Worm (Caenorhabditis elegans): Measurements from ENCODE around the gene nhr-272.
A peak's percentile ranks its signal among the peaks of the same experiment; 100 is the strongest.

Gene nhr-272

ce11 chrX:12693150-12693589, 11.5 kb downstream of the nhr-272 start (continued):
- TF ChIP-seq hlh-15 (tag; optimal IDR thresholded peaks at IDR 0.05) (no peak), nhr-232 (tag; optimal IDR thresholded peaks at IDR 0.05) (no peak), hlh-8 (tag; optimal IDR thresholded peaks at IDR 0.05) (no peak), ttx-3 (tag; optimal IDR thresholded peaks at IDR 0.05) (peak; percentile 50), mec-3 (tag; optimal IDR thresholded peaks at IDR 0.05; ENCODE audit: borderline replicate concordance) (no peak), nhr-11 (tag; optimal IDR thresholded peaks at IDR 0.05) (no peak), rnt-1 (tag; optimal IDR thresholded peaks at IDR 0.05) (no peak), C38D4.7 (GFP tag; optimal IDR thresholded peaks at IDR 0.05) (peak; percentile 32), ceh-45 (GFP tag; IDR thresholded peaks at IDR 0.05) (0 out of 2 replicates have a peak, but pooled peaks have one; percentile 14), unc-55 (GFP tag; optimal IDR thresholded peaks at IDR 0.05) (no peak), ceh-34 (tag; optimal IDR thresholded peaks at IDR 0.05) (no peak), ets-4 (tag; optimal IDR thresholded peaks at IDR 0.05) (no peak), ceh-22 (tag; optimal IDR thresholded peaks at IDR 0.05) (no peak), dve-1 (tag; optimal IDR thresholded peaks at IDR 0.05) (no peak), pax-1 (tag; optimal IDR thresholded peaks at IDR 0.05) (no peak), fkh-6 (tag; optimal IDR thresholded peaks at IDR 0.05) (no peak), sox-4 (tag; optimal IDR thresholded peaks at IDR 0.05) (no peak), ceh-6 (GFP tag; optimal IDR thresholded peaks at IDR 0.05) (no peak), hlh-13 (GFP tag; optimal IDR thresholded peaks at IDR 0.05) (no peak), Y22D7AL.16 (tag; optimal IDR thresholded peaks at IDR 0.05) (no peak), elt-4 (tag; optimal IDR thresholded peaks at IDR 0.05) (no peak), zip-5 (tag; optimal IDR thresholded peaks at IDR 0.05) (no peak), fax-1 (tag; optimal IDR thresholded peaks at IDR 0.05) (no peak), lin-11 (tag; optimal IDR thresholded peaks at IDR 0.05) (no peak), ref-2 (tag; optimal IDR thresholded peaks at IDR 0.05) (no peak), ceh-48 (tag; optimal IDR thresholded peaks at IDR 0.05) (no peak), F13H6.1 (tag; optimal IDR thresholded peaks at IDR 0.05) (peak; percentile 7), che-1 (tag; optimal IDR thresholded peaks at IDR 0.05) (peak; percentile 30), sox-2 (GFP tag; IDR thresholded peaks at IDR 0.05) (no peak; the same call in 1 of the 2 replicates), odd-2 (tag; optimal IDR thresholded peaks at IDR 0.05) (no peak), unc-3 (GFP tag; conservative IDR thresholded peaks at IDR 0.05) (peak; percentile 61), unc-3 (tag; optimal IDR thresholded peaks at IDR 0.05) (no peak), ceh-19 (GFP tag; optimal IDR thresholded peaks at IDR 0.05) (peak; percentile 61), ceh-14 (tag; optimal IDR thresholded peaks at IDR 0.05) (no peak), unc-86 (tag; optimal IDR thresholded peaks at IDR 0.05) (peak; percentile 62), fkh-10 (GFP tag; optimal IDR thresholded peaks at IDR 0.05) (no peak), tbx-7 (tag; optimal IDR thresholded peaks at IDR 0.05) (no peak), ceh-9 (tag; optimal IDR thresholded peaks at IDR 0.05) (no peak), C08G9.2 (tag; optimal IDR thresholded peaks at IDR 0.05) (no peak), lim-6 (tag; optimal IDR thresholded peaks at IDR 0.05) (no peak), dmd-4 (tag; optimal IDR thresholded peaks at IDR 0.05; ENCODE audit: borderline replicate concordance) (no peak), ceh-24 (tag; optimal IDR thresholded peaks at IDR 0.05) (peak; percentile 13), ztf-16 (tag; optimal IDR thresholded peaks at IDR 0.05) (no peak)

ce11 chrX:12691740-12692383, 12.8 kb downstream of the nhr-272 start:
- no peak for TF ChIP-seq fkh-6 (tag; optimal IDR thresholded peaks at IDR 0.05)
- TF ChIP-seq ets-4 (tag; optimal IDR thresholded peaks at IDR 0.05) = no peak
- no peak for TF ChIP-seq dve-1 (tag; optimal IDR thresholded peaks at IDR 0.05)
- TF ChIP-seq tbx-2 (tag; optimal IDR thresholded peaks at IDR 0.05) = peak; percentile 56
- TF ChIP-seq F13H6.1 (tag; optimal IDR thresholded peaks at IDR 0.05) = no peak
- TF ChIP-seq ceh-45 (GFP tag; IDR thresholded peaks at IDR 0.05) = no peak
- TF ChIP-seq unc-42 (tag; optimal IDR thresholded peaks at IDR 0.05) = peak; percentile 68
- TF ChIP-seq sox-2 (GFP tag; IDR thresholded peaks at IDR 0.05) = no peak; the same call in 1 of the 2 replicates
- no peak for TF ChIP-seq elt-2 (tag; optimal IDR thresholded peaks at IDR 0.05)
- no peak for TF ChIP-seq unc-3 (GFP tag; conservative IDR thresholded peaks at IDR 0.05)
- no peak for TF ChIP-seq unc-3 (tag; optimal IDR thresholded peaks at IDR 0.05)
- no peak for TF ChIP-seq ceh-9 (tag; optimal IDR thresholded peaks at IDR 0.05)
- no peak for TF ChIP-seq ceh-30 (tag; optimal IDR thresholded peaks at IDR 0.05)
- no peak for TF ChIP-seq npax-4 (tag; optimal IDR thresholded peaks at IDR 0.05)
- TF ChIP-seq sdc-2 (tag; optimal IDR thresholded peaks at IDR 0.05) = peak; percentile 21
- no peak for TF ChIP-seq hlh-30 (tag; optimal IDR thresholded peaks at IDR 0.05; ENCODE audit: insufficient read depth)
- no peak for TF ChIP-seq pax-1 (tag; optimal IDR thresholded peaks at IDR 0.05)
- no peak for TF ChIP-seq ceh-6 (GFP tag; optimal IDR thresholded peaks at IDR 0.05)
- TF ChIP-seq elt-4 (tag; optimal IDR thresholded peaks at IDR 0.05) = no peak
- TF ChIP-seq fkh-10 (GFP tag; optimal IDR thresholded peaks at IDR 0.05) = no peak
- no peak for TF ChIP-seq rnt-1 (tag; optimal IDR thresholded peaks at IDR 0.05)
- peak; percentile 19 for TF ChIP-seq ceh-34 (tag; optimal IDR thresholded peaks at IDR 0.05)
- no peak for TF ChIP-seq nhr-232 (tag; optimal IDR thresholded peaks at IDR 0.05)
- peak; percentile 30 for TF ChIP-seq ceh-14 (tag; optimal IDR thresholded peaks at IDR 0.05)
- TF ChIP-seq ttx-3 (tag; optimal IDR thresholded peaks at IDR 0.05) = no peak
- peak; percentile 34 for TF ChIP-seq C38D4.7 (GFP tag; optimal IDR thresholded peaks at IDR 0.05)

All from whole organism, late embryonic.